Worm (Caenorhabditis elegans) whole organism, midembryonic: ENCODE measurements around the gene tax-6.

Experiments used
- T22C8.4 ChIP-seq: fragments of 200-800 bp; sonication (Bioruptor generic); IDR thresholded peaks from 2 replicates; pipeline ENCODE4 v1.3.6; 2022; ENCODE audit warnings: missing genetic modification characterization, missing compliant biosample characterization
- cog-1 ChIP-seq: sonication (generic microtip); optimal IDR thresholded peaks from 2 replicates; lab custom pipeline; 2016; ENCODE audit warnings: missing genetic modification characterization, missing compliant biosample characterization
- flt-1 ChIP-seq: fragments of 200-800 bp; sonication (Bioruptor generic); IDR thresholded peaks from 2 replicates; pipeline ENCODE4 v1.3.6; 2022; ENCODE audit warnings: missing genetic modification characterization, missing compliant biosample characterization
- klf-2 ChIP-seq: fragments of 200-800 bp; sonication (Bioruptor generic); conservative IDR thresholded peaks from 2 replicates; pipeline ENCODE4 v1.3.6; 2022; ENCODE audit warnings: missing genetic modification reagents, missing genetic modification characterization, missing compliant biosample characterization
- med-1 ChIP-seq: sonication (generic microtip); optimal IDR thresholded peaks from 2 replicates; lab custom pipeline; 2017; ENCODE audit warnings: missing genetic modification characterization, mild to moderate bottlenecking, missing compliant biosample characterization, antibody characterized with exemption, missing genetic modification reagents; ENCODE audit not compliant: insufficient read depth
- ref-1 ChIP-seq: fragments of 200-800 bp; sonication (Bioruptor generic); conservative IDR thresholded peaks from 2 replicates; pipeline ENCODE4 v1.3.6; 2022; ENCODE audit warnings: missing genetic modification reagents, missing genetic modification characterization, missing compliant biosample characterization
- tab-1 ChIP-seq: fragments of 200-800 bp; sonication (Bioruptor generic); IDR thresholded peaks from 2 replicates; pipeline ENCODE4 v1.3.6; 2022; ENCODE audit warnings: missing genetic modification characterization, missing compliant biosample characterization
- ztf-23 ChIP-seq: fragments of 200-800 bp; sonication (Bioruptor generic); IDR thresholded peaks from 2 replicates; pipeline ENCODE4 v1.3.6; 2022; ENCODE audit warnings: missing genetic modification reagents, missing genetic modification characterization, missing compliant biosample characterization
- ztf-29 ChIP-seq: fragments of 200-800 bp; sonication (Bioruptor generic); IDR thresholded peaks from 2 replicates; pipeline ENCODE4 v1.3.6; 2022; ENCODE audit warnings: missing genetic modification reagents, missing genetic modification characterization, missing compliant biosample characterization

Gene tax-6

DNA sequence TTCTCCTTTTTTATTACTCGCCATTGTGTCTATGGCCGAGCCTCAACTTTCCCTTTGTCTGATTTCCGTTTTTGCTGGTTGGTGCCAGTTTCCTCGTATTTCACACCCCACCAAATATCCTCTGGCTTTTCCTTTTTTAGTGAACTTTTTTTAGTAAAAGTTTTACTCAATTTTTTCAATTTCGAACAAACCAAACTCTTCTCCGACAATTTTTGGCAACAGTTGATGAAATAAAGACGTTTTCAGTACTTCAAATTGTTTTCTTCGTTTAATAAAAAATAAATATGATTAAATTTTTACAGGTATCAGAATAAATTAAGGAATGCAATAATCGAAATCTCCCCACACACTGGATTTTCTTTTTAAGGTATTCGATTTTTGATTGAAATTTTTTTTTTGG is 19.7 kb upstream of the tax-6 start, which contains the start of gene cal-4:
Gene cal-4, plus strand, starts transcription at position 301 of the 400 bp plus-strand sequence.
- no peak for TF ChIP-seq med-1 (GFP tag; lab: Kevin White, UChicago)
- no peak for TF ChIP-seq flt-1
- TF ChIP-seq klf-2: no peak
- no peak for TF ChIP-seq ref-1
- no peak for TF ChIP-seq ztf-29 (GFP tag; lab: Robert Waterston, UW)
- TF ChIP-seq cog-1 (tag; lab: Kevin White, UChicago): no peak
- no peak for TF ChIP-seq tab-1 (GFP tag; lab: Robert Waterston, UW)
- no peak for TF ChIP-seq ztf-23 (GFP tag; lab: Robert Waterston, UW)
- no peak for TF ChIP-seq T22C8.4

DNA sequence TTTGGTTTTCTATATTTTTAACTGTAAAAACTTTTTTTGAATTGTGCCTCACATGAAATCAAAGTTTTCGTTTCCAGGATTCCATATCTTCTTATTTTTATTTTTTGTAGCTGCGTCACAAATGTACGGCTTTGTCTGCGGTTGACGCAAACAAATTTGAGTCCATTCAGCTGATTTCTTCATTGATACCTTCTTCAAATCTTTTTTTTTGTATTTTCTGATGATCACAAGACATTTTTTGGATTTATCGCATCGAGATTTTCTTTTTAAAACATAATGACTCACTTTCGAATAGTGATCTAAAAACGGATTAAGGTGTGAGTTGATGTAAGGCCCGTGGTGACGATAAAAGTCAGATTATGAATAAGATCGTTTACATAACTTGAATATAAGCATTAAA is 17.3 kb upstream of the tax-6 start:
- no peak for TF ChIP-seq T22C8.4
- no peak for TF ChIP-seq flt-1
- TF ChIP-seq ref-1: no peak
- TF ChIP-seq ztf-23 (GFP tag; lab: Robert Waterston, UW): no peak
- TF ChIP-seq med-1 (GFP tag; lab: Kevin White, UChicago): no peak
- TF ChIP-seq tab-1 (GFP tag; lab: Robert Waterston, UW): no peak
- no peak for TF ChIP-seq ztf-29 (GFP tag; lab: Robert Waterston, UW)
- TF ChIP-seq cog-1 (tag; lab: Kevin White, UChicago): no peak
- TF ChIP-seq klf-2: no peak

DNA sequence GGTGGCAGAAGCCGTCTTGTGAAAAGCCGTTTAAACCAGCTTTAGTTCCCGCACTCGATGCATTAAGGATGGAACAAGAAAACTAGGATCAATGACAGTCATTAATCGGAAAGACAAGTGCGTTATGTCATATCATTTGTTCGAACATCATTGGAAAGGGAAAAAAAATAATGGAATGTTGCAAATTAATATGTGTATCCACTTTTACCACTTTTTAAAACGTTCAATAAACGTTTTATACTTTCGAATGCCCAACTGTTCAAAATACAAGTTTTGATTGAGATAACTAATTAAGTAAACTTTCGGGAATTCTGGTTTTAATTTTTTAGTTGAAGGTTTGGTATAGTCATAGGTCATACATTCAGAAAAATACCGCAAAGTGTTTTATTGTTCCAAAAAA is 13.7 kb upstream of the tax-6 start, which contains the start of gene C02F4.4:
Gene C02F4.4, minus strand, starts transcription at position 101 of the 400 bp plus-strand sequence.
- TF ChIP-seq ztf-29 (GFP tag; lab: Robert Waterston, UW): no peak
- TF ChIP-seq med-1 (GFP tag; lab: Kevin White, UChicago): no peak
- no peak for TF ChIP-seq cog-1 (tag; lab: Kevin White, UChicago)
- TF ChIP-seq tab-1 (GFP tag; lab: Robert Waterston, UW): no peak
- no peak for TF ChIP-seq ztf-23 (GFP tag; lab: Robert Waterston, UW)
- TF ChIP-seq T22C8.4: no peak
- TF ChIP-seq klf-2: no peak
- TF ChIP-seq ref-1: no peak
- no peak for TF ChIP-seq flt-1

DNA sequence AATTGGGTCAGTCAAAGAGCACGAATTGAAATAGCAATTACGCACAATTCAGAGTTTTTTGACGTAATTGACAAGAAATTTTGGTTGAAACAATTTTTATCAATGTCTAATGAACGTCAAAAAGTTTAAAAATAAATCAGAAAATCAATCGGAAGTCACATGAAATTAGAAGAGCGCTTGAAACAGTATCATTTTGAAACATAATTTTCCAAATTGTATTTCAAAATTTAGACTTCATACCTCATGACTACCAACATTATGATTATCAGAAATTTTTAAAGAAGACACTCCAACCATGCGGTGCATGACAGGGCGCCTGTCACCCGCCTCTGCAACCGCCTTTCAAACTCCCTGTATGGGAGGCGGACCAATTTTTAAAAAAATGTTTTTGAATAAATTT is 11.9 kb upstream of the tax-6 start:
- TF ChIP-seq flt-1 (no peak), ztf-23 (GFP tag; lab: Robert Waterston, UW) (no peak), klf-2 (no peak), cog-1 (tag; lab: Kevin White, UChicago) (no peak), T22C8.4 (no peak), med-1 (GFP tag; lab: Kevin White, UChicago) (no peak), ztf-29 (GFP tag; lab: Robert Waterston, UW) (no peak), ref-1 (no peak), tab-1 (GFP tag; lab: Robert Waterston, UW) (no peak)

DNA sequence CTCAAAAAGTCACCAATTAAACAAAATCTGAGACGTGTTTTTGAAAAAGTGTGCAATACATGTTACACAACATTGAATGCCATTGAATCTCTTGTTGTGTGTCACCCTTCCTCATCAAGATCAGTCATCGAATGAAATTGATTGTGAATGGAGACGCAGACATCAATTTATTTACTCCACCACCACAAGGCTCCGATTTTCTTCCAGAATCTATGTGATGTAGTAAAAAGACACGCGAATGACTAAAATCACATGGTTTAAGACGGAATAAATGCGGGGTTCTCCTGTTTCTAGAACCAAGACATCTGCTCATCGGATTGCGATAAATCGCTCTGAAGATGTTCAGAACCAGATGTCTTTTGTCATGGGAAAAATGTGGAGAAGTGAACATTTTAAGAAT is 11.4 kb upstream of the tax-6 start:
- no peak for TF ChIP-seq T22C8.4
- no peak for TF ChIP-seq med-1 (GFP tag; lab: Kevin White, UChicago)
- TF ChIP-seq ztf-23 (GFP tag; lab: Robert Waterston, UW): no peak
- no peak for TF ChIP-seq flt-1
- no peak for TF ChIP-seq klf-2
- no peak for TF ChIP-seq cog-1 (tag; lab: Kevin White, UChicago)
- no peak for TF ChIP-seq ztf-29 (GFP tag; lab: Robert Waterston, UW)
- no peak for TF ChIP-seq ref-1
- no peak for TF ChIP-seq tab-1 (GFP tag; lab: Robert Waterston, UW)

DNA sequence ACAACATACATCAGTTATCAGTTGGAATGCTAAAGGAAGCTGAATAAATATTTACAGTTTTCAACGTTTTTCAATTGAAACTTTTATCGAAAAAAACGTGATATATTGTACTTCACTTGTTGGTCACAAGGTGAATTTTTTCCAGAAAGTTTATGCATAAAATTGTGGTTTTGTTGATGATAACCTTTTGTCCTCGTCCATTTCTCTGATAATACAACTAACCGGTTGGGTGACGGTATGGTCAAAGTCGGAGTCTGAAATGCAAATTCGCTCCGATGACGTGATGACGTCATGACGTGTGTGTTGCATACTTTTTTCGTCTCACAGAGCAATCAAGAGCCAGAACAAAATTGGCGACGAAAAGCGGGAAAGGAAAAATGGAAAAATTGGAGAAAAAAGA is 10.0 kb upstream of the tax-6 start:
- no peak for TF ChIP-seq flt-1
- TF ChIP-seq klf-2: no peak
- TF ChIP-seq T22C8.4: no peak
- TF ChIP-seq med-1 (GFP tag; lab: Kevin White, UChicago): no peak
- no peak for TF ChIP-seq ztf-29 (GFP tag; lab: Robert Waterston, UW)
- TF ChIP-seq tab-1 (GFP tag; lab: Robert Waterston, UW): no peak
- no peak for TF ChIP-seq ztf-23 (GFP tag; lab: Robert Waterston, UW)
- no peak for TF ChIP-seq ref-1
- no peak for TF ChIP-seq cog-1 (tag; lab: Kevin White, UChicago)

DNA sequence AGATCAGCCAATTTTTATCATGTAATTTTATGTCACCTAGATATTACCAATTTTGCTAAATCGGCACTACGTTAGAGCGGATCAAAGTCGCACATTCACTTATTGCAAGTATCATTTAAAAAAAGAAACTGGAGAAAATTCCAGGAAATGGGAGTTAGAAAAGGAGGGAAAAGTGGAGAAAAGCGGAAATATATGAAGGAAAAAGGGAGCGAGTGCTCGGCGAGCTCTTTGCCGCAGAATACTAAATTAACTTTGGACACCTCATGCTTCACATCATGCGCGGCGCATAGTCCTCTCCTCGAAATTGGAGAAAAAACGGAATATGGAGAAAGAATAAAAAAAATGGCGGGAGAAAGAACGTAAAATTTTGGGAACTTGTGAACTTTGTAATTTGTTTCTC is 6.2 kb upstream of the tax-6 start:
- no peak for TF ChIP-seq cog-1 (tag; lab: Kevin White, UChicago)
- no peak for TF ChIP-seq ztf-23 (GFP tag; lab: Robert Waterston, UW)
- TF ChIP-seq ref-1: no peak
- no peak for TF ChIP-seq med-1 (GFP tag; lab: Kevin White, UChicago)
- no peak for TF ChIP-seq flt-1
- TF ChIP-seq T22C8.4: no peak

DNA sequence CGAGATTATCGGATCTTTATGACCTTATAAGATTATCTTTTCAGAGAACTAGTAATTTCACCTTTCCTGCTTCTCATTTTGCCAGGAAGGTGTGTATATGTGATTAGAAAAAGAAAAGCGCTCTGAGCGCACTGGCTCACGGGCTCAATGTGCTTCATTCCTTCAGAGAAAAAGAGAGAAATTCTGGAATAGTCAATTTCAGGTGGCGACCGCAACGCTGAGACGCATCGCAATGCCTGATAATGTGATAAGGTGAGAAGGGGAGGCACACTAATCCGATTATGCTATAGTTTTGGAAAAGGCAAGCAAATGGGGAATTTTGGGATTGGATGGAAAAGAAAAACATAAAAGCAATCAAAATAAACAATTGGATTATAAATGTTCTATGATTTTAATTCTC is 4.6 kb upstream of the tax-6 start:
- TF ChIP-seq cog-1 (tag; lab: Kevin White, UChicago) (no peak), T22C8.4 (no peak), flt-1 (no peak), ref-1 (no peak), med-1 (GFP tag; lab: Kevin White, UChicago) (no peak), ztf-23 (GFP tag; lab: Robert Waterston, UW) (no peak), tab-1 (GFP tag; lab: Robert Waterston, UW) (no peak)

DNA sequence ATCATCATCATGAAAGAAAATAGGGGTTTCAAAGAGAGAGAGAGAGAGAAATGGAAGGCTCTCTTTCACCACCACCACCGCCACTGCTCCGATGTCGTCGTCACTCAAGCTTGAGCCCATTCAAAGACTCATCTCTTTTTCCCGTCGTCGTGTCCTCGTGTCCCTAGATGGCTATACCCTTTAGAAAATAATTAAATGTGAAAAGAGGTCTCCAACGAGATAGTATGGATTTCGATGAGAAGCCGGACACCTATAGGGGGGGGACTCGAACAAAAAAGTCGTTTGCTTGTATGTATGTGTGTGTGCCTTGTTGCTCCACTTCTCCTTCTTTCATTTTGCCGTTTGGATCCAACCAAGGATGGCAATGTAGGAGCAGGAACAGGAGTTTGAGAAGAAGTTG is 3.6 kb upstream of the tax-6 start:
- TF ChIP-seq klf-2: no peak
- TF ChIP-seq tab-1 (GFP tag; lab: Robert Waterston, UW): no peak
- TF ChIP-seq flt-1: 0 out of 2 replicates have a peak, but pooled peaks have one; percentile 11
- TF ChIP-seq T22C8.4: no peak

DNA sequence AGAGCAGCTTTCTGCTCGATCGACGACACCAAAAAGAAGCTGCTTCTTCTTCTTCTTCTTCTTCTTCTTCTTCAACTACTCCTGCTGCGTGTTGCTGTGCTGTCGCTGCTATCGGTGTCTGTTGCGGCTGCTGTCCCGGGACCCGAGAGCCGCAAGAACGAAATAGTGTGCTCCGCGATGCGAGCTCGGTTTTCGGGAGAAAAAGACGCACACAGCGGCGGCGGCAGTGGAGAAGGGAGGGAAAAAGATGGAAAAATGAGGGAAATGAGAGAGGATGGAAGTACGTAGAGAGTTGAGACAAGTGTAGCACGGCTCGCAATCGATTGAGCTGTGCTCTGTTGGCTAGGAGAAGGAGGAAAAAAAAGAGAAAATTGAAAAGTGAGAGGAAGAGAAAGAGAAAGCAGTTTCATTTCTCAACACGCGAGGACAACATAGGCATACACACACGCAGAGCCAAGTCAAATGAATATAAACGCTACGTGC is 2.4 kb upstream of the tax-6 start:
- peak; percentile 75 for TF ChIP-seq T22C8.4
- no peak for TF ChIP-seq klf-2
- no peak for TF ChIP-seq ref-1
- no peak for TF ChIP-seq med-1 (GFP tag; lab: Kevin White, UChicago)
- no peak for TF ChIP-seq flt-1
- no peak for TF ChIP-seq tab-1 (GFP tag; lab: Robert Waterston, UW)
- TF ChIP-seq cog-1 (tag; lab: Kevin White, UChicago): peak; percentile 38
